Fruit fly (Drosophila melanogaster) whole organism, prepupa: ENCODE measurements around the gene Ets21C.
A peak's percentile ranks its signal among the peaks of the same experiment; 100 is the strongest.

Experiments used
- Blimp-1 ChIP-seq: fragments of 200-800 bp; sonication (Bioruptor generic); optimal IDR thresholded peaks from 3 replicates; lab custom pipeline; 2017; ENCODE audit warnings: missing biosample characterization, missing genetic modification characterization, mild to moderate bottlenecking, moderate library complexity, missing genetic modification reagents
- CG10631 ChIP-seq: fragments of 200-800 bp; sonication (Bioruptor generic); optimal IDR thresholded peaks from 2 replicates; lab custom pipeline; 2016; ENCODE audit warnings: missing biosample characterization, missing genetic modification characterization
- CG11294 ChIP-seq: fragments of 200-800 bp; sonication (Bioruptor generic); IDR thresholded peaks from 2 replicates; pipeline ENCODE4 v1.3.6; 2022; ENCODE audit warnings: missing biosample characterization, missing genetic modification characterization
- CG11762 ChIP-seq: fragments of 200-800 bp; sonication (Bioruptor generic); optimal IDR thresholded peaks from 3 replicates; lab custom pipeline; 2016; ENCODE audit warnings: missing biosample characterization, missing genetic modification characterization; ENCODE audit not compliant: insufficient read depth
- CG11902 ChIP-seq: fragments of 200-800 bp; sonication (Bioruptor generic); optimal IDR thresholded peaks from 3 replicates; lab custom pipeline; 2016; ENCODE audit warnings: missing biosample characterization, missing genetic modification characterization
- CG15336 ChIP-seq: fragments of 200-800 bp; sonication (Bioruptor generic); IDR thresholded peaks from 2 replicates; pipeline ENCODE4 v1.3.6; 2022; ENCODE audit warnings: missing biosample characterization, missing genetic modification characterization
- CG16779 ChIP-seq: fragments of 200-800 bp; sonication (Bioruptor generic); optimal IDR thresholded peaks from 3 replicates; lab custom pipeline; 2017; ENCODE audit warnings: missing biosample characterization, mild to moderate bottlenecking, missing genetic modification characterization
- CG3032 ChIP-seq: fragments of 200-800 bp; optimal IDR thresholded peaks from 2 replicates; lab custom pipeline; 2019; ENCODE audit warnings: missing biosample characterization, mild to moderate bottlenecking, missing genetic modification characterization, moderate library complexity
- CG31627 ChIP-seq: fragments of 200-800 bp; sonication (Bioruptor generic); optimal IDR thresholded peaks from 3 replicates; lab custom pipeline; 2016; ENCODE audit warnings: missing biosample characterization, missing genetic modification characterization
- CG34406 ChIP-seq: fragments of 200-800 bp; sonication (Bioruptor generic); optimal IDR thresholded peaks from 3 replicates; lab custom pipeline; 2016; ENCODE audit warnings: missing biosample characterization, missing genetic modification characterization
- CG4318 ChIP-seq: fragments of 200-800 bp; sonication (Bioruptor generic); optimal IDR thresholded peaks from 3 replicates; lab custom pipeline; 2017; ENCODE audit warnings: missing biosample characterization, mild to moderate bottlenecking, missing genetic modification characterization
- CG6163 ChIP-seq: fragments of 200-800 bp; sonication (Bioruptor generic); IDR thresholded peaks from 3 replicates; pipeline ENCODE4 v1.3.6; 2022; ENCODE audit warnings: missing biosample characterization, missing genetic modification characterization
- CG6792 ChIP-seq: fragments of 200-800 bp; sonication (Bioruptor generic); optimal IDR thresholded peaks from 3 replicates; lab custom pipeline; 2016; ENCODE audit warnings: missing biosample characterization, missing genetic modification characterization
- CG6808 ChIP-seq: fragments of 200-800 bp; sonication (Bioruptor generic); optimal IDR thresholded peaks from 3 replicates; lab custom pipeline; 2017; ENCODE audit warnings: missing biosample characterization, missing genetic modification characterization, mild to moderate bottlenecking, moderate library complexity, missing genetic modification reagents
- CG8632 ChIP-seq: fragments of 200-800 bp; sonication (Bioruptor generic); optimal IDR thresholded peaks from 3 replicates; lab custom pipeline; 2016; ENCODE audit warnings: missing biosample characterization, missing genetic modification characterization
- CG9139 ChIP-seq: fragments of 200-800 bp; sonication (Bioruptor generic); optimal IDR thresholded peaks from 3 replicates; lab custom pipeline; 2017; ENCODE audit warnings: missing biosample characterization, mild to moderate bottlenecking, missing genetic modification characterization
- Eip75B ChIP-seq: fragments of 200-800 bp; sonication (Bioruptor generic); optimal IDR thresholded peaks from 3 replicates; lab custom pipeline; 2016; ENCODE audit warnings: missing biosample characterization, missing genetic modification characterization
- Eip78C ChIP-seq: fragments of 200-800 bp; sonication (Bioruptor generic); peaks from one replicate; lab custom pipeline; 2016; ENCODE audit warnings: missing biosample characterization, missing genetic modification characterization
- Eip93F ChIP-seq: fragments of 200-800 bp; sonication (Bioruptor generic); optimal IDR thresholded peaks from 2 replicates; lab custom pipeline; 2016; ENCODE audit warnings: missing biosample characterization, mild to moderate bottlenecking, missing genetic modification characterization
- Gug ChIP-seq: fragments of 200-800 bp; sonication (Bioruptor generic); IDR thresholded peaks from 2 replicates; pipeline ENCODE4 v1.3.6; 2022; ENCODE audit warnings: missing biosample characterization, missing genetic modification characterization
- Hr39 ChIP-seq: fragments of 200-800 bp; sonication (Bioruptor generic); optimal IDR thresholded peaks from 2 replicates; lab custom pipeline; 2016; ENCODE audit warnings: missing biosample characterization, missing genetic modification characterization
- Met ChIP-seq: fragments of 200-800 bp; sonication (Bioruptor generic); optimal IDR thresholded peaks from 3 replicates; lab custom pipeline; 2016; ENCODE audit warnings: missing biosample characterization, missing genetic modification characterization
- OdsH ChIP-seq: fragments of 200-800 bp; sonication (Bioruptor generic); optimal IDR thresholded peaks from 3 replicates; lab custom pipeline; 2016; ENCODE audit warnings: missing biosample characterization, missing genetic modification characterization
- Sox14 ChIP-seq: fragments of 200-800 bp; sonication (Bioruptor generic); optimal IDR thresholded peaks from 3 replicates; lab custom pipeline; 2016; ENCODE audit warnings: missing biosample characterization, missing genetic modification characterization
- achi ChIP-seq: fragments of 200-800 bp; sonication (Bioruptor generic); optimal IDR thresholded peaks from 3 replicates; lab custom pipeline; 2016; ENCODE audit warnings: missing biosample characterization, missing genetic modification characterization
- acj6 ChIP-seq: fragments of 200-800 bp; sonication (Bioruptor generic); optimal IDR thresholded peaks from 3 replicates; lab custom pipeline; 2016; ENCODE audit warnings: missing biosample characterization, missing genetic modification characterization
- cyc ChIP-seq: fragments of 200-800 bp; sonication (Bioruptor generic); optimal IDR thresholded peaks from 3 replicates; lab custom pipeline; 2016; ENCODE audit warnings: missing biosample characterization, missing genetic modification characterization
- dac ChIP-seq: fragments of 200-800 bp; sonication (Bioruptor generic); optimal IDR thresholded peaks from 2 replicates; lab custom pipeline; 2017; ENCODE audit warnings: missing biosample characterization, mild to moderate bottlenecking, missing genetic modification characterization
- dsx ChIP-seq: fragments of 200-800 bp; optimal IDR thresholded peaks from 3 replicates; lab custom pipeline; 2019; ENCODE audit warnings: missing biosample characterization, mild to moderate bottlenecking, missing genetic modification characterization, moderate library complexity; ENCODE audit not compliant: poor library complexity, severe bottlenecking
- eg ChIP-seq: fragments of 200-800 bp; sonication (Bioruptor generic); IDR thresholded peaks from 3 replicates; pipeline ENCODE4 v1.3.6; 2022; ENCODE audit warnings: missing biosample characterization, missing genetic modification characterization
- esn ChIP-seq: fragments of 200-800 bp; sonication (Bioruptor generic); optimal IDR thresholded peaks from 2 replicates; lab custom pipeline; 2016; ENCODE audit warnings: missing biosample characterization, mild to moderate bottlenecking, missing genetic modification characterization, moderate library complexity
- fkh ChIP-seq: fragments of 200-800 bp; sonication (Bioruptor generic); optimal IDR thresholded peaks from 3 replicates; lab custom pipeline; 2017; ENCODE audit warnings: missing biosample characterization, mild to moderate bottlenecking, missing genetic modification characterization, moderate library complexity
- lz ChIP-seq: fragments of 200-800 bp; sonication (Bioruptor generic); optimal IDR thresholded peaks from 3 replicates; lab custom pipeline; 2016; ENCODE audit warnings: missing biosample characterization, missing genetic modification characterization
- net ChIP-seq: fragments of 200-800 bp; sonication (Bioruptor generic); optimal IDR thresholded peaks from 3 replicates; lab custom pipeline; 2016; ENCODE audit warnings: missing biosample characterization, missing genetic modification characterization
- pdm3 ChIP-seq: fragments of 200-800 bp; sonication (Bioruptor generic); optimal IDR thresholded peaks from 3 replicates; lab custom pipeline; 2016; ENCODE audit warnings: missing biosample characterization, missing genetic modification characterization
- salr ChIP-seq, 2 experiments: fragments of 200-800 bp; sonication (Bioruptor generic); optimal IDR thresholded peaks; 3 replicates each; lab custom pipeline; 2016 to 2018; ENCODE audit warnings: missing biosample characterization in 2 of 2, missing genetic modification characterization in 2 of 2, mild to moderate bottlenecking in 1 of 2
- spab ChIP-seq: fragments of 200-800 bp; sonication (Bioruptor generic); optimal IDR thresholded peaks from 2 replicates; lab custom pipeline; 2017; ENCODE audit warnings: missing biosample characterization, mild to moderate bottlenecking, missing genetic modification characterization, missing genetic modification reagents
- svp ChIP-seq: fragments of 200-800 bp; sonication (Bioruptor generic); peaks from one replicate; lab custom pipeline; 2016; ENCODE audit warnings: missing biosample characterization, missing genetic modification characterization
- topi ChIP-seq: fragments of 200-800 bp; sonication (Bioruptor generic); optimal IDR thresholded peaks from 3 replicates; lab custom pipeline; 2016; ENCODE audit warnings: missing biosample characterization, missing genetic modification characterization
- vri ChIP-seq: fragments of 200-800 bp; sonication (Bioruptor generic); optimal IDR thresholded peaks from 3 replicates; lab custom pipeline; 2016; ENCODE audit warnings: missing biosample characterization, mild to moderate bottlenecking, missing genetic modification characterization

Ets21C gene

dm6 chr2L:516032-516993, 36.4 kb downstream of the Ets21C start (continued):
- peak; percentile 86 for TF ChIP-seq CG31627
- TF ChIP-seq spab (GFP tag; lab: Kevin White, UChicago) = peak; percentile 68
- peak; percentile 80 for TF ChIP-seq CG3032
- TF ChIP-seq esn (GFP tag; lab: Kevin White, UChicago) = peak; percentile 86
- TF ChIP-seq CG11294 (GFP tag; lab: Robert Waterston, UW) = peak; percentile 59; the same call in 1 of the 2 replicates
- TF ChIP-seq salr (GFP tag; optimal IDR thresholded peaks at IDR 0.05; lab: Kevin White, UChicago) = peak; percentile 31 to 57
- TF ChIP-seq CG34406 (GFP tag; lab: Kevin White, UChicago) = peak; percentile 71
- peak; percentile 82 for TF ChIP-seq Sox14 (GFP tag; lab: Kevin White, UChicago)
- TF ChIP-seq Met (GFP tag; lab: Kevin White, UChicago) = peak; percentile 83
- peak; percentile 84 for TF ChIP-seq Eip75B (GFP tag; lab: Kevin White, UChicago)
- peak; percentile 94 for TF ChIP-seq Eip78C (GFP tag; lab: Kevin White, UChicago)
- TF ChIP-seq pdm3 (GFP tag; lab: Kevin White, UChicago) = peak; percentile 85
- peak; percentile 91 for TF ChIP-seq svp (GFP tag; lab: Kevin White, UChicago)
- TF ChIP-seq CG6808 (GFP tag; lab: Kevin White, UChicago) = peak; percentile 75
- peak; percentile 15 for TF ChIP-seq CG16779
- TF ChIP-seq CG4318 (GFP tag; lab: Kevin White, UChicago) = peak; percentile 48
- TF ChIP-seq Eip93F (GFP tag; lab: Kevin White, UChicago) = no peak
- TF ChIP-seq eg = peak; percentile 69
- TF ChIP-seq achi (GFP tag; lab: Kevin White, UChicago) = peak; percentile 70
- peak; percentile 74 for TF ChIP-seq net
- peak; percentile 85 for TF ChIP-seq CG6163 (GFP tag; lab: Robert Waterston, UW)

dm6 chr2L:514124-514818, 38.5 kb downstream of the Ets21C start:
- TF ChIP-seq Blimp-1 (GFP tag; lab: Kevin White, UChicago) (no peak), svp (GFP tag; lab: Kevin White, UChicago) (peak; percentile 87), spab (GFP tag; lab: Kevin White, UChicago) (no peak), vri (peak; percentile 61), Met (GFP tag; lab: Kevin White, UChicago) (no peak), CG3032 (no peak), CG11902 (GFP tag; lab: Kevin White, UChicago) (no peak), net (no peak), CG11762 (no peak), achi (GFP tag; lab: Kevin White, UChicago) (no peak), Eip78C (GFP tag; lab: Kevin White, UChicago) (peak; percentile 34)

- no peak for TF ChIP-seq OdsH (GFP tag; lab: Kevin White, UChicago)
- peak; percentile 68 for TF ChIP-seq Eip78C (GFP tag; lab: Kevin White, UChicago)
- TF ChIP-seq Gug (GFP tag; lab: Robert Waterston, UW) = no peak
Measured at dm6 chr2L:513035-513434, 39.7 kb downstream of the Ets21C start.

dm6 chr2L:512028-512427, 40.7 kb downstream of the Ets21C start:
- TF ChIP-seq CG8632 (GFP tag; lab: Kevin White, UChicago) (peak; percentile 57), dsx (peak; percentile 42), Eip78C (GFP tag; lab: Kevin White, UChicago) (peak; percentile 94), CG11294 (GFP tag; lab: Robert Waterston, UW) (no peak), acj6 (GFP tag; lab: Kevin White, UChicago) (peak; percentile 84), Hr39 (GFP tag; lab: Kevin White, UChicago) (peak; percentile 79), Eip75B (GFP tag; lab: Kevin White, UChicago) (peak; percentile 73), CG3032 (peak; percentile 3), Sox14 (GFP tag; lab: Kevin White, UChicago) (peak; percentile 67), CG10631 (GFP tag; lab: Kevin White, UChicago) (peak; percentile 60), topi (GFP tag; lab: Kevin White, UChicago) (peak; percentile 85), CG6792 (GFP tag; lab: Kevin White, UChicago) (peak; percentile 76), CG9139 (GFP tag; lab: Kevin White, UChicago) (peak; percentile 12), Blimp-1 (GFP tag; lab: Kevin White, UChicago) (no peak), dac (GFP tag; lab: Kevin White, UChicago) (no peak), CG15336 (no peak; the same call in 1 of the 2 replicates), net (peak; percentile 63), CG6808 (GFP tag; lab: Kevin White, UChicago) (peak; percentile 8), esn (GFP tag; lab: Kevin White, UChicago) (peak; percentile 89), salr (GFP tag; optimal IDR thresholded peaks at IDR 0.05; lab: Kevin White, UChicago) (peak in 1 of 2 experiments; percentile 30), fkh (GFP tag; lab: Kevin White, UChicago) (no peak), lz (GFP tag; lab: Kevin White, UChicago) (peak; percentile 82), CG11902 (GFP tag; lab: Kevin White, UChicago) (peak; percentile 59), cyc (GFP tag; lab: Kevin White, UChicago) (peak; percentile 75), Gug (GFP tag; lab: Robert Waterston, UW) (no peak)
